Fruit fly (Drosophila melanogaster) whole organism, wandering third instar larva: Measurements from ENCODE around the gene mRpL32.

Source experiments
- Abd-B ChIP-seq: fragments of >200 bp; optimal IDR thresholded peaks from 2 replicates; lab custom pipeline; 2017; ENCODE audit warnings: missing biosample characterization, missing genetic modification characterization
- CG32264 ChIP-seq: fragments of 200-800 bp; sonication (Bioruptor generic); optimal IDR thresholded peaks from 2 replicates; lab custom pipeline; 2016; ENCODE audit warnings: missing biosample characterization, missing genetic modification characterization
- CG9705 ChIP-seq: fragments of 200-800 bp; sonication (Bioruptor generic); optimal IDR thresholded peaks from 2 replicates; lab custom pipeline; 2018; ENCODE audit warnings: missing biosample characterization, mild to moderate bottlenecking, missing genetic modification characterization
- CrebA ChIP-seq: fragments of 200-800 bp; sonication (Bioruptor generic); optimal IDR thresholded peaks from 2 replicates; lab custom pipeline; 2016; ENCODE audit warnings: missing biosample characterization, mild to moderate bottlenecking, missing genetic modification characterization, borderline replicate concordance
- Dfd ChIP-seq: fragments of >200 bp; optimal IDR thresholded peaks from 2 replicates; lab custom pipeline; 2017; ENCODE audit warnings: missing biosample characterization, missing genetic modification characterization
- Dif ChIP-seq: fragments of 200-275, 200-300 bp; sonication (Bioruptor generic); optimal IDR thresholded peaks from 2 replicates; lab custom pipeline; 2018; ENCODE audit warnings: missing biosample characterization, missing genetic modification characterization; ENCODE audit not compliant: partially characterized antibody
- GATAd ChIP-seq: sonication (Bioruptor generic); optimal IDR thresholded peaks from 2 replicates; lab custom pipeline; 2016; ENCODE audit warnings: missing biosample characterization, missing genetic modification characterization
- HLH106 ChIP-seq: fragments of 200-800 bp; optimal IDR thresholded peaks from 3 replicates; lab custom pipeline; 2019; ENCODE audit warnings: missing biosample characterization, mild to moderate bottlenecking, missing genetic modification characterization, moderate library complexity
- Hnf4 ChIP-seq: fragments of 200-800 bp; sonication (Bioruptor generic); optimal IDR thresholded peaks from 2 replicates; lab custom pipeline; 2016; ENCODE audit warnings: missing biosample characterization, mild to moderate bottlenecking, missing genetic modification characterization
- Hr78 ChIP-seq: fragments of >200 bp; optimal IDR thresholded peaks from 2 replicates; lab custom pipeline; 2017; ENCODE audit warnings: missing biosample characterization, missing genetic modification characterization
- Hr83 ChIP-seq: fragments of 200-300 bp; sonication (Bioruptor generic); optimal IDR thresholded peaks from 2 replicates; lab custom pipeline; 2016; ENCODE audit warnings: missing biosample characterization, mild to moderate bottlenecking, missing genetic modification characterization, moderate library complexity; ENCODE audit not compliant: poor library complexity, severe bottlenecking
- Jra ChIP-seq: sonication (Bioruptor generic); optimal IDR thresholded peaks from 2 replicates; lab custom pipeline; 2016; ENCODE audit warnings: missing biosample characterization, missing genetic modification characterization
- Mio ChIP-seq: sonication (Bioruptor generic); optimal IDR thresholded peaks from 2 replicates; lab custom pipeline; 2016; ENCODE audit warnings: missing biosample characterization, missing genetic modification characterization
- Myc ChIP-seq: fragments of >200 bp; optimal IDR thresholded peaks from 2 replicates; lab custom pipeline; 2017
- N ChIP-seq: fragments of >200 bp; optimal IDR thresholded peaks from 2 replicates; lab custom pipeline; 2018; ENCODE audit warnings: missing biosample characterization, missing external identifiers, missing genetic modification characterization
- OdsH ChIP-seq: fragments of 200-800 bp; sonication (Bioruptor generic); optimal IDR thresholded peaks from 2 replicates; lab custom pipeline; 2016; ENCODE audit warnings: missing biosample characterization, mild to moderate bottlenecking, missing genetic modification characterization
- Rel ChIP-seq, 2 experiments: fragments of 200-800 bp; sonication (Bioruptor generic) in 1 of 2; optimal IDR thresholded peaks; 2 replicates in 1 of 2; 3 replicates in 1 of 2; lab custom pipeline; 2016 to 2019; ENCODE audit warnings: mild to moderate bottlenecking in 2 of 2, missing biosample characterization in 2 of 2, missing genetic modification characterization in 2 of 2, moderate library complexity in 1 of 2
- Sp1 ChIP-seq: fragments of 200-800 bp; sonication (Bioruptor generic); optimal IDR thresholded peaks from 3 replicates; lab custom pipeline; 2019; ENCODE audit warnings: missing biosample characterization, mild to moderate bottlenecking, missing genetic modification characterization, moderate library complexity
- Vsx2 ChIP-seq: fragments of 200-300, 225-300 bp; sonication (Bioruptor generic); optimal IDR thresholded peaks from 2 replicates; lab custom pipeline; 2018; ENCODE audit warnings: missing biosample characterization, missing genetic modification characterization; ENCODE audit not compliant: partially characterized antibody
- br ChIP-seq: fragments of 200-800 bp; sonication (Bioruptor generic); optimal IDR thresholded peaks from 2 replicates; lab custom pipeline; 2016; ENCODE audit warnings: missing biosample characterization, missing genetic modification characterization
- brk ChIP-seq: fragments of 200-800 bp; sonication (Bioruptor generic); optimal IDR thresholded peaks from 2 replicates; lab custom pipeline; 2016; ENCODE audit warnings: missing biosample characterization, mild to moderate bottlenecking, missing genetic modification characterization
- dmrt93B ChIP-seq: fragments of 200-800 bp; sonication (Bioruptor generic); optimal IDR thresholded peaks from 2 replicates; lab custom pipeline; 2018; ENCODE audit warnings: missing biosample characterization, mild to moderate bottlenecking, missing genetic modification characterization
- dsf ChIP-seq: sonication (Bioruptor generic); optimal IDR thresholded peaks from 2 replicates; lab custom pipeline; 2016; ENCODE audit warnings: missing biosample characterization, missing genetic modification characterization, borderline replicate concordance
- ey ChIP-seq: fragments of 200-800 bp; sonication (Bioruptor generic); optimal IDR thresholded peaks from 2 replicates; lab custom pipeline; 2016; ENCODE audit warnings: missing biosample characterization, missing genetic modification characterization
- foxo ChIP-seq, 2 experiments: fragments of 200-800 bp; sonication (Bioruptor generic); optimal IDR thresholded peaks; 2 replicates in 1 of 2; 3 replicates in 1 of 2; lab custom pipeline; 2016 to 2017; ENCODE audit warnings: missing biosample characterization in 2 of 2, missing genetic modification characterization in 2 of 2
- fru ChIP-seq: fragments of 200-800 bp; sonication (Bioruptor generic); optimal IDR thresholded peaks from 3 replicates; lab custom pipeline; 2016; ENCODE audit warnings: missing biosample characterization, mild to moderate bottlenecking, missing genetic modification characterization
- h ChIP-seq: fragments of 200-800 bp; sonication (Bioruptor generic); optimal IDR thresholded peaks from 3 replicates; lab custom pipeline; 2016; ENCODE audit warnings: missing biosample characterization, mild to moderate bottlenecking, missing genetic modification characterization
- jim ChIP-seq: fragments of 175-275, 200-325 bp; sonication (Bioruptor generic); optimal IDR thresholded peaks from 2 replicates; lab custom pipeline; 2016; ENCODE audit warnings: missing biosample characterization, mild to moderate bottlenecking, missing genetic modification characterization
- lola ChIP-seq: fragments of >200 bp; optimal IDR thresholded peaks from 2 replicates; lab custom pipeline; 2017; ENCODE audit warnings: missing biosample characterization, missing genetic modification characterization
- pan ChIP-seq: fragments of >200 bp; optimal IDR thresholded peaks from 2 replicates; lab custom pipeline; 2017
- psq ChIP-seq: fragments of 200-800 bp; sonication (Bioruptor generic); optimal IDR thresholded peaks from 3 replicates; lab custom pipeline; 2017; ENCODE audit warnings: missing biosample characterization, mild to moderate bottlenecking, missing genetic modification characterization, moderate library complexity
- rgr ChIP-seq: fragments of 200-800 bp; sonication (Bioruptor generic); optimal IDR thresholded peaks from 3 replicates; lab custom pipeline; 2016; ENCODE audit warnings: missing biosample characterization, mild to moderate bottlenecking, missing genetic modification characterization
- sage ChIP-seq: fragments of 200-800 bp; sonication (Bioruptor generic); optimal IDR thresholded peaks from 2 replicates; lab custom pipeline; 2016; ENCODE audit warnings: missing biosample characterization, mild to moderate bottlenecking, missing genetic modification characterization
- sv ChIP-seq: fragments of 200-800 bp; sonication (Bioruptor generic); optimal IDR thresholded peaks from 3 replicates; lab custom pipeline; 2016; ENCODE audit warnings: missing biosample characterization, missing genetic modification characterization
- tai ChIP-seq: sonication (Bioruptor generic); optimal IDR thresholded peaks from 2 replicates; lab custom pipeline; 2016; ENCODE audit warnings: missing biosample characterization, missing genetic modification characterization
- usp ChIP-seq: fragments of >200 bp; optimal IDR thresholded peaks from 2 replicates; lab custom pipeline; 2017; ENCODE audit warnings: missing biosample characterization, missing genetic modification characterization
- woc ChIP-seq: sonication (Bioruptor generic); optimal IDR thresholded peaks from 2 replicates; lab custom pipeline; 2016; ENCODE audit warnings: missing biosample characterization, mild to moderate bottlenecking, missing genetic modification characterization

The mRpL32 gene

dm6 chr3R:31218997-31219992 is 33.4 kb upstream of the mRpL32 start, which contains the start of gene ATPsynC (continued):
- TF ChIP-seq Dfd (GFP tag; lab: Kevin White, UChicago): no peak
- TF ChIP-seq Hr78 (GFP tag; lab: Kevin White, UChicago): peak; percentile 14
- TF ChIP-seq foxo (GFP tag; optimal IDR thresholded peaks at IDR 0.05; lab: Kevin White, UChicago): peak in 1 of 2 experiments; percentile 30
- TF ChIP-seq dsf (GFP tag; lab: Kevin White, UChicago): no peak

dm6 chr3R:31220456-31221336 is 32.0 kb upstream of the mRpL32 start, which contains the start of gene CG12054:
TSS of gene CG12054 (plus strand) at chr3R:31220702.
- TF ChIP-seq Hr83 (GFP tag; lab: Kevin White, UChicago) (peak; percentile 9), Myc (lab: Kevin White, UChicago) (peak; percentile 71), jim (GFP tag; lab: Kevin White, UChicago) (no peak), Jra (no peak), Rel (GFP tag; optimal IDR thresholded peaks at IDR 0.05; lab: Kevin White, UChicago) (no peak), Rel (tag; optimal IDR thresholded peaks at IDR 0.05; lab: Kevin White, UChicago) (peak; percentile 48), ey (GFP tag; lab: Kevin White, UChicago) (peak; percentile 19), fru (GFP tag; lab: Kevin White, UChicago) (no peak), N (GFP tag; lab: Kevin White, UChicago) (peak; percentile 15), foxo (GFP tag; optimal IDR thresholded peaks at IDR 0.05; lab: Kevin White, UChicago) (peak in 1 of 2 experiments; percentile 5), dmrt93B (GFP tag; lab: Kevin White, UChicago) (no peak), Mio (no peak), HLH106 (tag; lab: Kevin White, UChicago) (peak; percentile 7), Dif (GFP tag; lab: Kevin White, UChicago) (peak; percentile 6), usp (no peak), sv (GFP tag; lab: Kevin White, UChicago) (no peak)
- TF ChIP-seq, all 38 proteins: peak for 8

- TF ChIP-seq tai (GFP tag; lab: Kevin White, UChicago) (no peak), CrebA (no peak), rgr (GFP tag; lab: Kevin White, UChicago) (no peak), Vsx2 (GFP tag; lab: Kevin White, UChicago) (no peak), sv (GFP tag; lab: Kevin White, UChicago) (no peak), Jra (no peak), Abd-B (GFP tag; lab: Kevin White, UChicago) (no peak), CG32264 (GFP tag; lab: Kevin White, UChicago) (no peak), jim (GFP tag; lab: Kevin White, UChicago) (peak; percentile 95), pan (lab: Kevin White, UChicago) (no peak), CG9705 (GFP tag; lab: Kevin White, UChicago) (no peak), OdsH (GFP tag; lab: Kevin White, UChicago) (no peak), dmrt93B (GFP tag; lab: Kevin White, UChicago) (no peak), N (GFP tag; lab: Kevin White, UChicago) (no peak), Myc (lab: Kevin White, UChicago) (no peak), Dif (GFP tag; lab: Kevin White, UChicago) (peak; percentile 21), Dfd (GFP tag; lab: Kevin White, UChicago) (no peak), Hnf4 (no peak), lola (GFP tag; lab: Kevin White, UChicago) (no peak), woc (no peak), br (GFP tag; lab: Kevin White, UChicago) (peak; percentile 15), dsf (GFP tag; lab: Kevin White, UChicago) (no peak), Hr83 (GFP tag; lab: Kevin White, UChicago) (peak; percentile 41), usp (no peak), Sp1 (GFP tag; lab: Kevin White, UChicago) (peak; percentile 55), fru (GFP tag; lab: Kevin White, UChicago) (no peak), HLH106 (tag; lab: Kevin White, UChicago) (no peak), brk (GFP tag; lab: Kevin White, UChicago) (no peak), Mio (no peak), Hr78 (GFP tag; lab: Kevin White, UChicago) (peak; percentile 12), h (GFP tag; lab: Kevin White, UChicago) (peak; percentile 17), foxo (GFP tag; optimal IDR thresholded peaks at IDR 0.05; lab: Kevin White, UChicago) (no peak), sage (GFP tag; lab: Kevin White, UChicago) (no peak), ey (GFP tag; lab: Kevin White, UChicago) (no peak), psq (peak; percentile 12), GATAd (GFP tag; lab: Kevin White, UChicago) (no peak)
Measured at dm6 chr3R:31221337-31222047, 31.2 kb upstream of the mRpL32 start.
